Worm (Caenorhabditis elegans) whole organism, mixed stage, embryonic: Measurements from ENCODE around the gene gtl-2.
A peak's percentile ranks its signal among the peaks of the same experiment; 100 is the strongest.

Experiments used
- M03D4.4 ChIP-seq: sonication (generic microtip); optimal IDR thresholded peaks from 2 replicates; lab custom pipeline; 2017; ENCODE audit warnings: mild to moderate bottlenecking, missing genetic modification characterization, missing compliant biosample characterization
- bed-3 ChIP-seq: fragments of 200-800 bp; sonication (Bioruptor generic); optimal IDR thresholded peaks from 3 replicates; lab custom pipeline; 2018; ENCODE audit warnings: mild to moderate bottlenecking, missing genetic modification characterization, moderate library complexity, missing compliant biosample characterization
- blmp-1 ChIP-seq: fragments of 150-350 bp; optimal IDR thresholded peaks from 2 replicates; lab custom pipeline; 2014; ENCODE audit warnings: missing biosample characterization, missing genetic modification characterization
- ceh-43 ChIP-seq: fragments of 200-800 bp; sonication (Bioruptor generic); optimal IDR thresholded peaks from 2 replicates; lab custom pipeline; 2018; ENCODE audit warnings: mild to moderate bottlenecking, missing genetic modification characterization, moderate library complexity, missing compliant biosample characterization
- ceh-83 ChIP-seq: fragments of 200-800 bp; sonication (Bioruptor generic); optimal IDR thresholded peaks from 2 replicates; lab custom pipeline; 2018; ENCODE audit warnings: mild to moderate bottlenecking, missing genetic modification characterization, missing compliant biosample characterization
- ces-1 ChIP-seq: fragments of 150-350 bp; optimal IDR thresholded peaks from 2 replicates; lab custom pipeline; 2014; ENCODE audit warnings: missing biosample characterization, missing genetic modification reagents, missing genetic modification characterization
- cnd-1 ChIP-seq: fragments of 200-800 bp; sonication (Bioruptor generic); optimal IDR thresholded peaks from 2 replicates; lab custom pipeline; 2018; ENCODE audit warnings: mild to moderate bottlenecking, missing genetic modification characterization, missing compliant biosample characterization
- drap-1 ChIP-seq: fragments of 200-800 bp; sonication (Bioruptor generic); optimal IDR thresholded peaks from 3 replicates; lab custom pipeline; 2018; ENCODE audit warnings: mild to moderate bottlenecking, missing genetic modification characterization, missing compliant biosample characterization
- elt-1 ChIP-seq: sonication (generic microtip); optimal IDR thresholded peaks from 2 replicates; lab custom pipeline; 2017; ENCODE audit warnings: missing genetic modification characterization, mild to moderate bottlenecking, missing compliant biosample characterization, antibody characterized with exemption, moderate library complexity, borderline replicate concordance; ENCODE audit not compliant: insufficient read depth
- elt-3 ChIP-seq: fragments of 150-350 bp; optimal IDR thresholded peaks from 2 replicates; lab custom pipeline; 2014; ENCODE audit warnings: missing biosample characterization, missing genetic modification characterization
- hlh-1 ChIP-seq: fragments of 150-350 bp; optimal IDR thresholded peaks from 2 replicates; lab custom pipeline; 2014; ENCODE audit warnings: missing biosample characterization, missing genetic modification reagents, missing genetic modification characterization
- lin-13 ChIP-seq: fragments of 150-350 bp; optimal IDR thresholded peaks from 2 replicates; lab custom pipeline; 2014; ENCODE audit warnings: missing biosample characterization, missing genetic modification characterization
- lin-32 ChIP-seq: fragments of 200-800 bp; sonication (Bioruptor generic); optimal IDR thresholded peaks from 2 replicates; lab custom pipeline; 2018; ENCODE audit warnings: mild to moderate bottlenecking, missing genetic modification characterization, missing compliant biosample characterization
- lsy-2 ChIP-seq: fragments of 150-350 bp; optimal IDR thresholded peaks from 2 replicates; lab custom pipeline; 2014; ENCODE audit warnings: missing biosample characterization, missing genetic modification characterization
- mab-5 ChIP-seq: fragments of 150-350 bp; optimal IDR thresholded peaks from 2 replicates; lab custom pipeline; 2014; ENCODE audit warnings: missing biosample characterization, missing genetic modification characterization
- mep-1 ChIP-seq: fragments of 150-350 bp; optimal IDR thresholded peaks from 2 replicates; lab custom pipeline; 2017; ENCODE audit warnings: missing biosample characterization, missing genetic modification reagents, missing genetic modification characterization, inconsistent platforms
- mls-2 ChIP-seq: sonication (generic microtip); optimal IDR thresholded peaks from 2 replicates; lab custom pipeline; 2016; ENCODE audit warnings: mild to moderate bottlenecking, missing genetic modification characterization, moderate library complexity, missing compliant biosample characterization
- nhr-12 ChIP-seq: fragments of 150-350 bp; optimal IDR thresholded peaks from 2 replicates; lab custom pipeline; 2014; ENCODE audit warnings: missing biosample characterization, missing genetic modification characterization
- nhr-2 ChIP-seq: fragments of 150-350 bp; optimal IDR thresholded peaks from 2 replicates; lab custom pipeline; 2014; ENCODE audit warnings: missing biosample characterization, missing genetic modification characterization
- nhr-237 ChIP-seq: fragments of 150-350 bp; optimal IDR thresholded peaks from 2 replicates; lab custom pipeline; 2014; ENCODE audit warnings: missing biosample characterization, missing genetic modification characterization
- nhr-28 ChIP-seq: fragments of 150-350 bp; optimal IDR thresholded peaks from 2 replicates; lab custom pipeline; 2014; ENCODE audit warnings: missing biosample characterization, missing genetic modification characterization
- nhr-76 ChIP-seq: sonication (generic microtip); optimal IDR thresholded peaks from 2 replicates; lab custom pipeline; 2017; ENCODE audit warnings: missing biosample characterization, missing genetic modification characterization
- sem-2 ChIP-seq: fragments of 200-800 bp; sonication (Bioruptor generic); optimal IDR thresholded peaks from 2 replicates; lab custom pipeline; 2018; ENCODE audit warnings: mild to moderate bottlenecking, missing genetic modification characterization, missing compliant biosample characterization
- snpc-4 ChIP-seq: fragments of 150-350 bp; optimal IDR thresholded peaks from 2 replicates; lab custom pipeline; 2014; ENCODE audit warnings: missing biosample characterization, missing genetic modification characterization
- sptf-1 ChIP-seq: sonication (generic microtip); optimal IDR thresholded peaks from 2 replicates; lab custom pipeline; 2017; ENCODE audit warnings: mild to moderate bottlenecking, missing genetic modification characterization, moderate library complexity, missing compliant biosample characterization
- tbx-8 ChIP-seq: fragments of 200-800 bp; sonication (Bioruptor generic); optimal IDR thresholded peaks from 2 replicates; lab custom pipeline; 2018; ENCODE audit warnings: mild to moderate bottlenecking, missing genetic modification characterization, moderate library complexity, missing compliant biosample characterization
- unc-120 ChIP-seq: sonication (generic microtip); optimal IDR thresholded peaks from 2 replicates; lab custom pipeline; 2017; ENCODE audit warnings: missing genetic modification characterization, missing compliant biosample characterization; ENCODE audit not compliant: poor library complexity, severe bottlenecking
- unc-39 ChIP-seq: fragments of 150-350 bp; optimal IDR thresholded peaks from 2 replicates; lab custom pipeline; 2014; ENCODE audit warnings: missing biosample characterization, missing genetic modification characterization
- zip-8 ChIP-seq: fragments of 150-350 bp; optimal IDR thresholded peaks from 2 replicates; lab custom pipeline; 2014; ENCODE audit warnings: missing biosample characterization, missing genetic modification characterization

Gene gtl-2

ce11 chrIV:11230069-11230468 lies 43.2 kb upstream of the gtl-2 start, which contains the start of gene best-7:
Gene best-7 (minus strand): TSS chrIV:11230307.
- no peak for TF ChIP-seq ceh-43 (GFP tag; lab: Kevin White, UChicago)
- no peak for TF ChIP-seq nhr-2 (tag; lab: Kevin White, UChicago)
- no peak for TF ChIP-seq nhr-237 (tag; lab: Kevin White, UChicago)
- no peak for TF ChIP-seq M03D4.4 (tag; lab: Kevin White, UChicago)
- TF ChIP-seq unc-39 (tag; lab: Kevin White, UChicago): no peak
- no peak for TF ChIP-seq mls-2 (tag; lab: Kevin White, UChicago)
- no peak for TF ChIP-seq nhr-76 (tag; lab: Kevin White, UChicago)
- TF ChIP-seq ces-1: no peak
- TF ChIP-seq tbx-8 (GFP tag; lab: Kevin White, UChicago): no peak
- TF ChIP-seq hlh-1 (tag; lab: Kevin White, UChicago): no peak
- no peak for TF ChIP-seq blmp-1 (tag; lab: Kevin White, UChicago)
- no peak for TF ChIP-seq snpc-4
- no peak for TF ChIP-seq nhr-28 (tag; lab: Kevin White, UChicago)
- TF ChIP-seq zip-8 (tag; lab: Kevin White, UChicago): no peak
- no peak for TF ChIP-seq lsy-2 (tag; lab: Kevin White, UChicago)
- no peak for TF ChIP-seq nhr-12 (tag; lab: Kevin White, UChicago)
- no peak for TF ChIP-seq unc-120 (tag; lab: Kevin White, UChicago)

- no peak for TF ChIP-seq ceh-83 (GFP tag; lab: Kevin White, UChicago)
- no peak for TF ChIP-seq mab-5 (tag; lab: Kevin White, UChicago)
Observed at ce11 chrIV:11231376-11231775, 41.9 kb upstream of the gtl-2 start.

- peak; percentile 34 for TF ChIP-seq ces-1
- TF ChIP-seq unc-120 (tag; lab: Kevin White, UChicago): no peak
Observed at ce11 chrIV:11235755-11236154, 37.5 kb upstream of the gtl-2 start.

- TF ChIP-seq hlh-1 (tag; lab: Kevin White, UChicago): no peak
Observed at ce11 chrIV:11241368-11241767, 31.9 kb upstream of the gtl-2 start, which contains the start of gene C05C12.6. Gene C05C12.6 (minus strand): TSS chrIV:11241468.

- TF ChIP-seq lsy-2 (tag; lab: Kevin White, UChicago) (no peak), mep-1 (no peak), ceh-83 (GFP tag; lab: Kevin White, UChicago) (no peak), ceh-43 (GFP tag; lab: Kevin White, UChicago) (no peak), elt-1 (tag; lab: Kevin White, UChicago) (no peak), unc-39 (tag; lab: Kevin White, UChicago) (no peak), lin-32 (GFP tag; lab: Kevin White, UChicago) (no peak), sptf-1 (tag; lab: Kevin White, UChicago) (no peak), nhr-28 (tag; lab: Kevin White, UChicago) (no peak), zip-8 (tag; lab: Kevin White, UChicago) (no peak), tbx-8 (GFP tag; lab: Kevin White, UChicago) (no peak), snpc-4 (no peak), ces-1 (no peak), nhr-76 (tag; lab: Kevin White, UChicago) (no peak), bed-3 (no peak), nhr-237 (tag; lab: Kevin White, UChicago) (no peak), lin-13 (tag; lab: Kevin White, UChicago) (no peak)
Observed at ce11 chrIV:11247434-11247833, 25.8 kb upstream of the gtl-2 start.

ce11 chrIV:11248031-11248631 lies 25.1 kb upstream of the gtl-2 start, which contains the start of gene C05C12.4:
Gene C05C12.4 (minus strand): TSS chrIV:11248081.
- TF ChIP-seq lin-32 (GFP tag; lab: Kevin White, UChicago) (no peak), nhr-2 (tag; lab: Kevin White, UChicago) (no peak), ceh-43 (GFP tag; lab: Kevin White, UChicago) (no peak), lsy-2 (tag; lab: Kevin White, UChicago) (no peak), mls-2 (tag; lab: Kevin White, UChicago) (no peak), cnd-1 (tag; lab: Kevin White, UChicago) (no peak), drap-1 (GFP tag; lab: Kevin White, UChicago) (no peak), hlh-1 (tag; lab: Kevin White, UChicago) (no peak), nhr-237 (tag; lab: Kevin White, UChicago) (no peak), sem-2 (no peak), mep-1 (no peak), elt-3 (tag; lab: Kevin White, UChicago) (no peak), lin-13 (tag; lab: Kevin White, UChicago) (no peak), unc-120 (tag; lab: Kevin White, UChicago) (no peak), ces-1 (no peak)
